Fruit fly (Drosophila melanogaster): ENCODE results near the gene Gr85a.

dm6 chr3R:9963179-9963905, 33.2 kb downstream of the Gr85a start:
- TF ChIP-seq psq (optimal IDR thresholded peaks at IDR 0.05) (no peak), pan (optimal IDR thresholded peaks at IDR 0.05) (no peak)

Measured in whole organism.